Worm (Caenorhabditis elegans) whole organism, mixed stage, embryonic: ENCODE results near the gene famh-136.

Experiments used
- ceh-83 ChIP-seq: fragments of 200-800 bp; sonication (Bioruptor generic); optimal IDR thresholded peaks from 2 replicates; lab custom pipeline; 2018; ENCODE audit warnings: mild to moderate bottlenecking, missing genetic modification characterization, missing compliant biosample characterization
- mep-1 ChIP-seq: fragments of 150-350 bp; optimal IDR thresholded peaks from 2 replicates; lab custom pipeline; 2017; ENCODE audit warnings: missing biosample characterization, missing genetic modification reagents, missing genetic modification characterization, inconsistent platforms
- nhr-237 ChIP-seq: fragments of 150-350 bp; optimal IDR thresholded peaks from 2 replicates; lab custom pipeline; 2014; ENCODE audit warnings: missing biosample characterization, missing genetic modification characterization
- pha-4 ChIP-seq: fragments of 150-350 bp; optimal IDR thresholded peaks from 2 replicates; lab custom pipeline; 2018; ENCODE audit warnings: missing biosample characterization, missing genetic modification reagents, missing genetic modification characterization

DNA sequence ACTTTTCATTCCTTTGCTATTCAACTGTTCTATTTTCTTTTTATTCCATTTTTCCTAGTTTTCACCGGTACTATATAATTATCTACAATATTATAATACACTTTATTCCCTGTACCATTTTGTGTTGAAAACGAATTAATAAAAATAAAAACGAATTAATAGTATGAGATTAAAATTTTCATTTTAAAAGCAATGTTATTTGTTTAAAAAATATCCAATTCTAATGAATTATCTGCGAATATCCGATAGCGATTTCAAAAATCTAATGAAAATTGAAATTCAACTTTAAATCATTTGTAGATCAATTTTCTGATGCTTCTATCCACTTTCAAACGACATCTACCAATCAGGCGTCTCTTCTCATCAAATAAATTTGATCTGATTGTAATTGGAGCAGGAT is 25.9 kb downstream of the famh-136 start, which contains the start of gene trxr-2:
- TF ChIP-seq nhr-237 (tag; lab: Kevin White, UChicago) (no peak), ceh-83 (GFP tag; lab: Kevin White, UChicago) (no peak), pha-4 (tag; lab: Kevin White, UChicago) (no peak), mep-1 (tag; lab: Kevin White, UChicago) (no peak)
